Worm (Caenorhabditis elegans): ENCODE results near the gene clec-257.

DNA sequence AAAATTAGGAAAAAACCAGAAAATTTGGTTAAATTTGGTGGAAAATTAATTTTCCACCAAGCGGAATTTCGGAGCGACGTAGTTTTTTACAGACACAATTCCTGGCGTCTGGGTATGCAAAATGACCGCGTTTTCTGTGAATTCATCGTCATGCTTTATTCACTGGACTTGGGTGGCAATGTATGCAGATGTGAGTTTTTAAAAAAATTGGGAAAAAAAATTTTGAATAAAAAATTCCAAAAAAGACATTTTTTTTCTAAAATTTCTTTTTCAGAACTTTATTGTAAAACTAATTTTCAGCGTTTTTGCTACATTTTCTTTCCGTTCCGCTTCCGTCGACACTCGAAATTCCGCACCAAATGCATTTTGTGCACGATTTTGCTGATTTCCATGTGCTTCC lies 38.5 kb downstream of the clec-257 start, which contains the start of gene C54E10.7:
- no peak for TF ChIP-seq mep-1 (tag; optimal IDR thresholded peaks at IDR 0.05)
- no peak for TF ChIP-seq unc-39 (tag; optimal IDR thresholded peaks at IDR 0.05)
- TF ChIP-seq sptf-1 (tag; optimal IDR thresholded peaks at IDR 0.05): no peak
- TF ChIP-seq pha-4 (tag; optimal IDR thresholded peaks at IDR 0.05): no peak
- TF ChIP-seq blmp-1 (tag; optimal IDR thresholded peaks at IDR 0.05): no peak
- TF ChIP-seq ceh-39 (tag; optimal IDR thresholded peaks at IDR 0.05): no peak
- TF ChIP-seq unc-120 (tag; optimal IDR thresholded peaks at IDR 0.05; ENCODE audit: poor library complexity, severe bottlenecking): no peak
- no peak for TF ChIP-seq zip-8 (tag; optimal IDR thresholded peaks at IDR 0.05)
- TF ChIP-seq ztf-11 (tag; optimal IDR thresholded peaks at IDR 0.05): no peak
- no peak for TF ChIP-seq nhr-237 (tag; optimal IDR thresholded peaks at IDR 0.05)

Measured in whole organism, mixed stage, embryonic.